Fruit fly (Drosophila melanogaster): ENCODE data around the gene CG17734.
A peak's percentile ranks its signal among the peaks of the same experiment; 100 is the strongest.

CG17734 gene

dm6 chr3R:11200042-11200884 lies 43.5 kb downstream of the CG17734 start:
- TF ChIP-seq nom (GFP tag; optimal IDR thresholded peaks at IDR 0.05) (peak; percentile 1), HmgZ (tag; optimal IDR thresholded peaks at IDR 0.05) (peak; percentile 48), CG5953 (GFP tag; IDR thresholded peaks at IDR 0.05) (no peak), oc (tag; optimal IDR thresholded peaks at IDR 0.05) (no peak), CG17361 (GFP tag; IDR thresholded peaks at IDR 0.05) (0 out of 3 replicates have a peak, but pooled peaks have one; percentile 46), Pdp1 (GFP tag; optimal IDR thresholded peaks at IDR 0.05) (peak in 1 of 2 experiments; percentile 98), CG17385 (GFP tag; optimal IDR thresholded peaks at IDR 0.05) (peak; percentile 41), bigmax (GFP tag; optimal IDR thresholded peaks at IDR 0.05) (no peak), cg (GFP tag; optimal IDR thresholded peaks at IDR 0.05) (peak; percentile 43), CG17829 (tag; optimal IDR thresholded peaks at IDR 0.05) (peak; percentile 14), CG7357 (GFP tag; IDR thresholded peaks at IDR 0.05) (no peak), az2 (GFP tag; optimal IDR thresholded peaks at IDR 0.05) (no peak), Adf1 (GFP tag; IDR thresholded peaks at IDR 0.05) (no peak), ewg (GFP tag; optimal IDR thresholded peaks at IDR 0.05) (peak; percentile 16), Sox100B (GFP tag; optimal IDR thresholded peaks at IDR 0.05) (peak; percentile 30), Ets65A (GFP tag) (peak; percentile 25), Med (GFP tag) (peak; percentile 57), unc-4 (GFP tag; IDR thresholded peaks at IDR 0.05; ENCODE audit: partially characterized antibody) (0 out of 2 replicates have a peak, but pooled peaks have one; percentile 15), ATbp (GFP tag; optimal IDR thresholded peaks at IDR 0.05) (peak; percentile 46), CG1529 (GFP tag; optimal IDR thresholded peaks at IDR 0.05) (peak; percentile 27), CG34422 (GFP tag; IDR thresholded peaks at IDR 0.05) (peak; percentile 13; the same call in 1 of the 3 replicates), Jarid2 (GFP tag; optimal IDR thresholded peaks at IDR 0.05) (peak; percentile 35), wek (GFP tag; optimal IDR thresholded peaks at IDR 0.05) (peak; percentile 9), CG11456 (GFP tag; IDR thresholded peaks at IDR 0.05) (0 out of 3 replicates have a peak, but pooled peaks have one; percentile 36), CG10462 (GFP tag; optimal IDR thresholded peaks at IDR 0.05) (no peak), stc (GFP tag; IDR thresholded peaks at IDR 0.05) (0 out of 2 replicates have a peak, but pooled peaks have one; percentile 16), CG10543 (GFP tag; optimal IDR thresholded peaks at IDR 0.05) (peak; percentile 30), CG12071 (GFP tag; optimal IDR thresholded peaks at IDR 0.05) (peak; percentile 2), CG7372 (GFP tag; IDR thresholded peaks at IDR 0.05) (peak; percentile 42; the same call in 1 of the 2 replicates), CG3407 (GFP tag; optimal IDR thresholded peaks at IDR 0.05) (no peak), mirr (GFP tag; optimal IDR thresholded peaks at IDR 0.05) (peak; percentile 65), Myb (GFP tag; optimal IDR thresholded peaks at IDR 0.05) (no peak), CG34376 (GFP tag; optimal IDR thresholded peaks at IDR 0.05) (peak; percentile 63), Vsx1 (GFP tag; optimal IDR thresholded peaks at IDR 0.05) (peak; percentile 41), Trl (optimal IDR thresholded peaks at IDR 0.05) (peak; percentile 41 to 84), Trl (GFP tag; optimal IDR thresholded peaks at IDR 0.05) (no peak), Lpt (GFP tag; optimal IDR thresholded peaks at IDR 0.05) (no peak), CG6813 (GFP tag; optimal IDR thresholded peaks at IDR 0.05) (no peak), chinmo (GFP tag; IDR thresholded peaks at IDR 0.05; ENCODE audit: partially characterized antibody) (0 out of 4 replicates have a peak, but pooled peaks have one; percentile 34), zen (tag; optimal IDR thresholded peaks at IDR 0.05) (no peak), CG18764 (GFP tag; optimal IDR thresholded peaks at IDR 0.05) (no peak), CG11247 (GFP tag; IDR thresholded peaks at IDR 0.05) (0 out of 2 replicates have a peak, but pooled peaks have one; percentile 23), CG12769 (tag; optimal IDR thresholded peaks at IDR 0.05) (no peak), CG11398 (GFP tag; optimal IDR thresholded peaks at IDR 0.05) (no peak), sug (tag; optimal IDR thresholded peaks at IDR 0.05) (peak; percentile 85)
